Fruit fly (Drosophila melanogaster) whole organism, embryonic: Measurements from ENCODE around the gene CG31883.

Experiments used
- Atf3 ChIP-seq: fragments of 200-800 bp; sonication (Bioruptor generic); optimal IDR thresholded peaks from 3 replicates; lab custom pipeline; 2016; ENCODE audit warnings: missing biosample characterization, missing genetic modification characterization
- CG10147 ChIP-seq: fragments of 200-800 bp; sonication (Bioruptor generic); optimal IDR thresholded peaks from 2 replicates; lab custom pipeline; 2019; ENCODE audit warnings: missing biosample characterization, mild to moderate bottlenecking, missing genetic modification characterization, moderate library complexity
- CG10431 ChIP-seq: fragments of 200-800 bp; sonication (Bioruptor generic); optimal IDR thresholded peaks from 3 replicates; lab custom pipeline; 2018; ENCODE audit warnings: missing biosample characterization, mild to moderate bottlenecking, missing genetic modification characterization
- CG12299 ChIP-seq: fragments of 200-800 bp; sonication (Bioruptor generic); optimal IDR thresholded peaks from 2 replicates; lab custom pipeline; 2018; ENCODE audit warnings: missing biosample characterization, mild to moderate bottlenecking, missing genetic modification characterization
- CG33213 ChIP-seq: fragments of 200-800 bp; sonication (Bioruptor generic); optimal IDR thresholded peaks from 3 replicates; lab custom pipeline; 2016; ENCODE audit warnings: missing biosample characterization, missing genetic modification characterization
- CG9437 ChIP-seq: fragments of 200-800 bp; sonication (Bioruptor generic); optimal IDR thresholded peaks from 2 replicates; lab custom pipeline; 2018; ENCODE audit warnings: missing biosample characterization, mild to moderate bottlenecking, missing genetic modification characterization
- H15 ChIP-seq: fragments of 200-800 bp; sonication (Bioruptor generic); IDR thresholded peaks from 3 replicates; pipeline ENCODE4 v1.3.6; 2022; ENCODE audit warnings: missing biosample characterization, missing genetic modification characterization
- Max ChIP-seq: fragments of 200-800 bp; sonication (Bioruptor generic); optimal IDR thresholded peaks from 2 replicates; lab custom pipeline; 2016; ENCODE audit warnings: missing biosample characterization, mild to moderate bottlenecking, missing genetic modification characterization
- lola ChIP-seq, 3 experiments: fragments of >200 bp in 2 of 3; fragments of 200-800 bp in 1 of 3; sonication (Bioruptor generic) in 1 of 3; optimal IDR thresholded peaks; 2 replicates each; lab custom pipeline; 2017 to 2019; ENCODE audit warnings: missing biosample characterization in 3 of 3, missing genetic modification characterization in 3 of 3, mild to moderate bottlenecking in 1 of 3, moderate library complexity in 1 of 3
- peb ChIP-seq: fragments of 200-800 bp; sonication (Bioruptor generic); IDR thresholded peaks from 2 replicates; pipeline ENCODE4 v1.3.6; 2022; ENCODE audit warnings: missing biosample characterization, missing genetic modification characterization
- sisA ChIP-seq: fragments of 200-800 bp; sonication (Bioruptor generic); IDR thresholded peaks from 2 replicates; pipeline ENCODE4 v1.3.6; 2022; ENCODE audit warnings: missing biosample characterization, missing genetic modification characterization
- stwl ChIP-seq: fragments of 200-800 bp; sonication (Bioruptor generic); optimal IDR thresholded peaks from 3 replicates; lab custom pipeline; 2018; ENCODE audit warnings: missing biosample characterization, mild to moderate bottlenecking, missing genetic modification characterization, moderate library complexity
- unc-4 ChIP-seq: fragments of 200-800 bp; sonication (Bioruptor generic); IDR thresholded peaks from 2 replicates; pipeline ENCODE4 v1.3.6; 2022; ENCODE audit warnings: missing biosample characterization, missing genetic modification characterization; ENCODE audit not compliant: partially characterized antibody
- vnd ChIP-seq: fragments of 200-800 bp; sonication (Bioruptor generic); IDR thresholded peaks from 3 replicates; pipeline ENCODE4 v1.3.6; 2022; ENCODE audit warnings: missing biosample characterization, missing genetic modification characterization; ENCODE audit not compliant: partially characterized antibody

dm6 chr2L:9512401-9513198 lies 15.7 kb upstream of the CG31883 start:
- no peak for TF ChIP-seq Max (GFP tag; lab: Kevin White, UChicago)
- no peak for TF ChIP-seq CG33213
- TF ChIP-seq lola (GFP tag; optimal IDR thresholded peaks at IDR 0.05; lab: Kevin White, UChicago), result no peak
- no peak for TF ChIP-seq peb (GFP tag; lab: Robert Waterston, UW)
- no peak for TF ChIP-seq CG10431 (GFP tag; lab: Kevin White, UChicago)
- no peak for TF ChIP-seq H15
- no peak for TF ChIP-seq unc-4 (GFP tag; lab: Robert Waterston, UW)
- no peak for TF ChIP-seq vnd (GFP tag; lab: Robert Waterston, UW)
- peak; percentile 13 for TF ChIP-seq stwl (tag; lab: Kevin White, UChicago)
- TF ChIP-seq sisA (GFP tag; lab: Robert Waterston, UW), result no peak
- TF ChIP-seq Atf3 (GFP tag; lab: Kevin White, UChicago), result no peak
- no peak for TF ChIP-seq CG10147 (GFP tag; lab: Kevin White, UChicago)
- TF ChIP-seq CG9437 (GFP tag; lab: Kevin White, UChicago), result no peak
- TF ChIP-seq CG12299 (tag; lab: Kevin White, UChicago), result no peak
